Worm (Caenorhabditis elegans) whole organism, L1 larva: ENCODE data around the gene irld-39.

ENCODE experiments used
- elt-3 ChIP-seq, 6 experiments: fragments of 150-350 bp in 1 of 6; sonication (generic microtip); optimal IDR thresholded peaks; 2 replicates each; lab custom pipeline; 2017 to 2018; ENCODE audit warnings: missing biosample characterization in 6 of 6, missing genetic modification characterization in 6 of 6, inconsistent platforms in 1 of 6
- jun-1 ChIP-seq: fragments of 150-350 bp; optimal IDR thresholded peaks from 2 replicates; lab custom pipeline; 2014; ENCODE audit warnings: missing biosample characterization, missing genetic modification reagents, missing genetic modification characterization
- lin-13 ChIP-seq: fragments of 150-350 bp; optimal IDR thresholded peaks from 2 replicates; lab custom pipeline; 2014; ENCODE audit warnings: missing biosample characterization, missing genetic modification reagents, missing genetic modification characterization
- lin-39 ChIP-seq: fragments of 150-350 bp; optimal IDR thresholded peaks from 2 replicates; lab custom pipeline; 2014; ENCODE audit warnings: missing biosample characterization, missing genetic modification reagents, missing genetic modification characterization
- nhr-237 ChIP-seq: fragments of 150-350 bp; optimal IDR thresholded peaks from 2 replicates; lab custom pipeline; 2014; ENCODE audit warnings: missing biosample characterization, missing genetic modification characterization
- nhr-28 ChIP-seq: fragments of 150-350 bp; optimal IDR thresholded peaks from 2 replicates; lab custom pipeline; 2014; ENCODE audit warnings: missing biosample characterization, missing genetic modification characterization
- nhr-76 ChIP-seq: sonication (generic microtip); optimal IDR thresholded peaks from 2 replicates; lab custom pipeline; 2017; ENCODE audit warnings: missing biosample characterization, missing genetic modification characterization
- nhr-77 ChIP-seq: fragments of 150-350 bp; optimal IDR thresholded peaks from 2 replicates; lab custom pipeline; 2014; ENCODE audit warnings: missing biosample characterization, missing genetic modification characterization
- rnt-1 ChIP-seq: sonication (generic microtip); optimal IDR thresholded peaks from 2 replicates; lab custom pipeline; 2016; ENCODE audit warnings: mild to moderate bottlenecking, missing genetic modification characterization, moderate library complexity, missing compliant biosample characterization
- unc-62 ChIP-seq: fragments of 150-350 bp; optimal IDR thresholded peaks from 2 replicates; lab custom pipeline; 2014; ENCODE audit warnings: missing biosample characterization, missing genetic modification reagents, missing genetic modification characterization
- zag-1 ChIP-seq: fragments of 150-350 bp; optimal IDR thresholded peaks from 2 replicates; lab custom pipeline; 2014; ENCODE audit warnings: missing biosample characterization, missing genetic modification characterization
- ztf-4 ChIP-seq: fragments of 150-350 bp; optimal IDR thresholded peaks from 2 replicates; lab custom pipeline; 2014; ENCODE audit warnings: missing biosample characterization, missing genetic modification characterization

ce11 chrIV:16221559-16221958 is 11.4 kb upstream of the irld-39 start, which contains the start of gene srv-11:
- TF ChIP-seq lin-39 (tag; lab: Kevin White, UChicago): no peak
- TF ChIP-seq nhr-28 (tag; lab: Kevin White, UChicago): no peak
- TF ChIP-seq zag-1 (tag; lab: Kevin White, UChicago): no peak
- no peak for TF ChIP-seq ztf-4 (tag; lab: Kevin White, UChicago)
- no peak for TF ChIP-seq lin-13 (GFP tag; lab: Kevin White, UChicago)
- TF ChIP-seq nhr-237 (tag; lab: Kevin White, UChicago): no peak
- no peak for TF ChIP-seq elt-3 (tag; optimal IDR thresholded peaks at IDR 0.05; lab: Kevin White, UChicago)
- no peak for TF ChIP-seq nhr-77 (tag; lab: Kevin White, UChicago)
- no peak for TF ChIP-seq jun-1 (tag; lab: Kevin White, UChicago)
- no peak for TF ChIP-seq nhr-76 (tag; lab: Kevin White, UChicago)
- no peak for TF ChIP-seq unc-62
- no peak for TF ChIP-seq rnt-1
